Worm (Caenorhabditis elegans): Measurements from ENCODE around the gene R07A4.3.

The R07A4.3 gene

ce11 chrX:10772165-10772584, 18.7 kb downstream of the R07A4.3 start:
- TF ChIP-seq nhr-11 (tag; optimal IDR thresholded peaks at IDR 0.05) (no peak), unc-62 (GFP tag; optimal IDR thresholded peaks at IDR 0.05) (peak; percentile 28), egl-5 (tag; optimal IDR thresholded peaks at IDR 0.05) (peak; percentile 90), pha-4 (tag; optimal IDR thresholded peaks at IDR 0.05) (peak; percentile 75), nhr-43 (tag; optimal IDR thresholded peaks at IDR 0.05; ENCODE audit: poor library complexity, severe bottlenecking) (peak; percentile 59), lsy-12 (tag; optimal IDR thresholded peaks at IDR 0.05) (peak; percentile 30), nfya-1 (tag; optimal IDR thresholded peaks at IDR 0.05; ENCODE audit: insufficient read depth) (peak; percentile 68), jun-1 (tag; optimal IDR thresholded peaks at IDR 0.05) (peak; percentile 78), ceh-28 (tag; optimal IDR thresholded peaks at IDR 0.05) (peak; percentile 80), nhr-25 (tag; optimal IDR thresholded peaks at IDR 0.05) (peak; percentile 50), elt-3 (tag; optimal IDR thresholded peaks at IDR 0.05) (peak in 1 of 3 experiments; percentile 80), lin-39 (tag; optimal IDR thresholded peaks at IDR 0.05) (peak; percentile 65), elt-2 (tag; optimal IDR thresholded peaks at IDR 0.05) (peak; percentile 93), ceh-16 (tag; optimal IDR thresholded peaks at IDR 0.05) (no peak), pqm-1 (tag; optimal IDR thresholded peaks at IDR 0.05) (peak; percentile 92), R02D3.7 (tag; optimal IDR thresholded peaks at IDR 0.05) (peak; percentile 40), nhr-67 (tag; optimal IDR thresholded peaks at IDR 0.05) (no peak), aly-2 (tag; optimal IDR thresholded peaks at IDR 0.05) (no peak), nhr-23 (tag; optimal IDR thresholded peaks at IDR 0.05) (peak; percentile 74), egl-27 (tag; optimal IDR thresholded peaks at IDR 0.05) (peak; percentile 75)

ce11 chrX:10772763-10773162, 19.3 kb downstream of the R07A4.3 start:
- no peak for TF ChIP-seq egl-5 (tag; optimal IDR thresholded peaks at IDR 0.05)
- TF ChIP-seq elt-2 (tag; optimal IDR thresholded peaks at IDR 0.05): no peak
- TF ChIP-seq nhr-12 (tag; optimal IDR thresholded peaks at IDR 0.05): no peak
- TF ChIP-seq ZK546.5 (tag; optimal IDR thresholded peaks at IDR 0.05): no peak
- TF ChIP-seq nhr-28 (tag; optimal IDR thresholded peaks at IDR 0.05): no peak
- no peak for TF ChIP-seq ceh-82 (tag; optimal IDR thresholded peaks at IDR 0.05)
- peak; percentile 68 for TF ChIP-seq nhr-25 (tag; optimal IDR thresholded peaks at IDR 0.05)
- TF ChIP-seq pqm-1 (tag; optimal IDR thresholded peaks at IDR 0.05): peak; percentile 12
- no peak for TF ChIP-seq ceh-16 (tag; optimal IDR thresholded peaks at IDR 0.05)
- peak; percentile 66 for TF ChIP-seq nhr-23 (tag; optimal IDR thresholded peaks at IDR 0.05)
- TF ChIP-seq nhr-43 (tag; optimal IDR thresholded peaks at IDR 0.05; ENCODE audit: poor library complexity, severe bottlenecking): peak; percentile 88
- no peak for TF ChIP-seq zag-1 (tag; optimal IDR thresholded peaks at IDR 0.05)
- TF ChIP-seq nhr-76 (tag; optimal IDR thresholded peaks at IDR 0.05): no peak
- no peak for TF ChIP-seq lin-15B (tag; optimal IDR thresholded peaks at IDR 0.05)
- no peak for TF ChIP-seq unc-39 (tag; optimal IDR thresholded peaks at IDR 0.05)
- TF ChIP-seq nfya-1 (tag; optimal IDR thresholded peaks at IDR 0.05; ENCODE audit: insufficient read depth): no peak
- no peak for TF ChIP-seq jun-1 (tag; optimal IDR thresholded peaks at IDR 0.05)
- no peak for TF ChIP-seq aly-2 (tag; optimal IDR thresholded peaks at IDR 0.05)
- TF ChIP-seq hmg-11 (tag; optimal IDR thresholded peaks at IDR 0.05): no peak
- no peak for TF ChIP-seq eor-1 (tag; optimal IDR thresholded peaks at IDR 0.05)

- TF ChIP-seq skn-1 (tag; optimal IDR thresholded peaks at IDR 0.05) (no peak), nhr-25 (tag; optimal IDR thresholded peaks at IDR 0.05) (no peak), elt-2 (tag; optimal IDR thresholded peaks at IDR 0.05) (peak; percentile 9), snpc-4 (tag; optimal IDR thresholded peaks at IDR 0.05) (no peak), ceh-28 (tag; optimal IDR thresholded peaks at IDR 0.05) (no peak), nhr-67 (tag; optimal IDR thresholded peaks at IDR 0.05) (no peak), egl-27 (tag; optimal IDR thresholded peaks at IDR 0.05) (no peak)
Measured at ce11 chrX:10774865-10775264, 21.4 kb downstream of the R07A4.3 start.

- TF ChIP-seq elt-2 (tag; optimal IDR thresholded peaks at IDR 0.05): peak; percentile 75
- TF ChIP-seq tbx-2 (tag; optimal IDR thresholded peaks at IDR 0.05): no peak
- TF ChIP-seq nhr-28 (tag; optimal IDR thresholded peaks at IDR 0.05): no peak
- no peak for TF ChIP-seq nhr-77 (tag; optimal IDR thresholded peaks at IDR 0.05)
- TF ChIP-seq snpc-4 (tag; optimal IDR thresholded peaks at IDR 0.05): no peak
- TF ChIP-seq nhr-25 (tag; optimal IDR thresholded peaks at IDR 0.05): no peak
- no peak for TF ChIP-seq pha-4 (tag; optimal IDR thresholded peaks at IDR 0.05)
- TF ChIP-seq egl-5 (tag; optimal IDR thresholded peaks at IDR 0.05): no peak
- peak; percentile 48 for TF ChIP-seq jun-1 (tag; optimal IDR thresholded peaks at IDR 0.05)
- TF ChIP-seq mml-1 (tag; optimal IDR thresholded peaks at IDR 0.05): no peak
- TF ChIP-seq pqm-1 (tag; optimal IDR thresholded peaks at IDR 0.05): peak; percentile 53
- TF ChIP-seq fkh-2 (tag; optimal IDR thresholded peaks at IDR 0.05): no peak
- no peak for TF ChIP-seq ceh-28 (tag; optimal IDR thresholded peaks at IDR 0.05)
- no peak for TF ChIP-seq unc-62 (GFP tag; optimal IDR thresholded peaks at IDR 0.05)
Measured at ce11 chrX:10780542-10781266, 27.2 kb downstream of the R07A4.3 start.
